Worm (Caenorhabditis elegans) whole organism, L1 larva: ENCODE results near the gene glt-5.

Source experiments
- C34B4.2 ChIP-seq: sonication (generic microtip); optimal IDR thresholded peaks from 2 replicates; lab custom pipeline; 2017; ENCODE audit warnings: mild to moderate bottlenecking, missing genetic modification characterization, missing compliant biosample characterization
- F16B12.6 ChIP-seq: fragments of 150-350 bp; optimal IDR thresholded peaks from 2 replicates; lab custom pipeline; 2014; ENCODE audit warnings: missing biosample characterization, missing genetic modification characterization
- Y116A8C.19 ChIP-seq: sonication (generic microtip); optimal IDR thresholded peaks from 2 replicates; lab custom pipeline; 2016; ENCODE audit warnings: missing compliant biosample characterization, missing genetic modification characterization, borderline replicate concordance
- aha-1 ChIP-seq: fragments of 150-350 bp; optimal IDR thresholded peaks from 2 replicates; lab custom pipeline; 2014; ENCODE audit warnings: missing biosample characterization, missing genetic modification characterization
- alr-1 ChIP-seq: fragments of 200-800 bp; sonication (Bioruptor generic); optimal IDR thresholded peaks from 2 replicates; lab custom pipeline; 2018; ENCODE audit warnings: borderline replicate concordance, mild to moderate bottlenecking, missing genetic modification characterization, missing compliant biosample characterization
- blmp-1 ChIP-seq: fragments of 150-350 bp; optimal IDR thresholded peaks from 2 replicates; lab custom pipeline; 2014; ENCODE audit warnings: missing biosample characterization, missing genetic modification characterization
- ceh-82 ChIP-seq, 3 experiments: fragments of 150-350 bp in 1 of 3; sonication (generic microtip) in 2 of 3; optimal IDR thresholded peaks; 2 replicates each; lab custom pipeline; 2014 to 2017; ENCODE audit warnings: missing biosample characterization in 3 of 3, missing genetic modification characterization in 3 of 3
- ces-1 ChIP-seq: fragments of 150-350 bp; optimal IDR thresholded peaks from 2 replicates; lab custom pipeline; 2014; ENCODE audit warnings: missing biosample characterization, missing genetic modification reagents, missing genetic modification characterization
- efl-1 ChIP-seq, 4 experiments: fragments of 150-350 bp; optimal IDR thresholded peaks in 3 of 4; peaks in 1 of 4; 1 replicate in 1 of 4; 2 replicates in 3 of 4; lab custom pipeline; 2014; ENCODE audit warnings: missing biosample characterization in 2 of 4, missing genetic modification characterization in 2 of 4, missing genetic modification reagents in 2 of 4
- egl-27 ChIP-seq, 2 experiments: fragments of 150-350 bp in 1 of 2; sonication (generic microtip); optimal IDR thresholded peaks; 3 replicates each; lab custom pipeline; 2017 to 2018; ENCODE audit warnings: missing biosample characterization in 2 of 2, missing genetic modification characterization in 2 of 2, missing genetic modification reagents in 2 of 2
- fkh-10 ChIP-seq: sonication (generic microtip); optimal IDR thresholded peaks from 2 replicates; lab custom pipeline; 2017; ENCODE audit warnings: missing biosample characterization, missing genetic modification reagents, missing genetic modification characterization
- grh-1 ChIP-seq: fragments of 200-800 bp; sonication (Bioruptor generic); IDR thresholded peaks from 2 replicates; pipeline ENCODE4 v1.3.6; 2022; ENCODE audit warnings: missing genetic modification reagents, missing genetic modification characterization, missing compliant biosample characterization
- hlh-4 ChIP-seq: sonication (generic microtip); optimal IDR thresholded peaks from 2 replicates; lab custom pipeline; 2016; ENCODE audit warnings: mild to moderate bottlenecking, missing genetic modification characterization, missing compliant biosample characterization
- isw-1 ChIP-seq: fragments of 200-800 bp; sonication (Bioruptor generic); IDR thresholded peaks from 2 replicates; pipeline ENCODE4 v1.3.6; 2022; ENCODE audit warnings: missing genetic modification characterization, missing compliant biosample characterization
- lin-14 ChIP-seq: fragments of 200-800 bp; sonication (Bioruptor generic); optimal IDR thresholded peaks from 2 replicates; lab custom pipeline; 2018; ENCODE audit warnings: mild to moderate bottlenecking, missing genetic modification characterization, moderate library complexity, missing compliant biosample characterization
- lin-15B ChIP-seq: fragments of 150-350 bp; sonication (generic microtip); optimal IDR thresholded peaks from 3 replicates; lab custom pipeline; 2014; ENCODE audit warnings: missing biosample characterization, missing genetic modification characterization
- lin-39 ChIP-seq: fragments of 150-350 bp; optimal IDR thresholded peaks from 2 replicates; lab custom pipeline; 2014; ENCODE audit warnings: missing biosample characterization, missing genetic modification reagents, missing genetic modification characterization
- lir-3 ChIP-seq: sonication (generic microtip); optimal IDR thresholded peaks from 2 replicates; lab custom pipeline; 2016; ENCODE audit warnings: mild to moderate bottlenecking, missing genetic modification characterization, moderate library complexity, missing compliant biosample characterization; ENCODE audit not compliant: poor library complexity
- mab-9 ChIP-seq: fragments of 200-800 bp; sonication (Bioruptor generic); IDR thresholded peaks from 2 replicates; pipeline ENCODE4 v1.3.6; 2022; ENCODE audit warnings: missing genetic modification reagents, missing genetic modification characterization, missing compliant biosample characterization
- mef-2 ChIP-seq: fragments of 150-350 bp; optimal IDR thresholded peaks from 2 replicates; lab custom pipeline; 2014; ENCODE audit warnings: missing biosample characterization, missing genetic modification characterization
- nhr-12 ChIP-seq: sonication (generic microtip); optimal IDR thresholded peaks from 2 replicates; lab custom pipeline; 2017; ENCODE audit warnings: missing biosample characterization, missing genetic modification characterization
- nhr-47 ChIP-seq: sonication (generic microtip); optimal IDR thresholded peaks from 2 replicates; lab custom pipeline; 2016; ENCODE audit warnings: mild to moderate bottlenecking, missing genetic modification characterization, moderate library complexity, missing compliant biosample characterization
- nhr-76 ChIP-seq: sonication (generic microtip); optimal IDR thresholded peaks from 2 replicates; lab custom pipeline; 2017; ENCODE audit warnings: missing biosample characterization, missing genetic modification characterization
- nhr-77 ChIP-seq: fragments of 150-350 bp; optimal IDR thresholded peaks from 2 replicates; lab custom pipeline; 2014; ENCODE audit warnings: missing biosample characterization, missing genetic modification characterization
- nhr-85 ChIP-seq: sonication (generic microtip); peaks from one replicate; lab custom pipeline; 2016; ENCODE audit warnings: missing genetic modification characterization, inconsistent platforms, missing compliant biosample characterization
- nhr-90 ChIP-seq: sonication (generic microtip); optimal IDR thresholded peaks from 2 replicates; lab custom pipeline; 2016; ENCODE audit warnings: mild to moderate bottlenecking, missing genetic modification characterization, missing compliant biosample characterization; ENCODE audit not compliant: poor library complexity
- skn-1 ChIP-seq: fragments of 150-350 bp; optimal IDR thresholded peaks from 2 replicates; lab custom pipeline; 2014; ENCODE audit warnings: missing biosample characterization, missing genetic modification characterization
- snpc-4 ChIP-seq: fragments of 150-350 bp; optimal IDR thresholded peaks from 2 replicates; lab custom pipeline; 2014; ENCODE audit warnings: missing biosample characterization, missing genetic modification characterization
- snu-23 ChIP-seq: sonication (generic microtip); optimal IDR thresholded peaks from 2 replicates; lab custom pipeline; 2016; ENCODE audit warnings: missing genetic modification characterization, missing compliant biosample characterization
- sptf-1 ChIP-seq: fragments of 150-350 bp; optimal IDR thresholded peaks from 2 replicates; lab custom pipeline; 2014; ENCODE audit warnings: missing biosample characterization, missing genetic modification characterization
- unc-130 ChIP-seq: fragments of 150-350 bp; optimal IDR thresholded peaks from 2 replicates; lab custom pipeline; 2017; ENCODE audit warnings: missing biosample characterization, missing genetic modification characterization, inconsistent platforms
- unc-30 ChIP-seq: sonication (generic microtip); optimal IDR thresholded peaks from 2 replicates; lab custom pipeline; 2017; ENCODE audit warnings: missing biosample characterization, missing genetic modification characterization
- vab-15 ChIP-seq: sonication (generic microtip); optimal IDR thresholded peaks from 2 replicates; lab custom pipeline; 2017; ENCODE audit warnings: missing genotype, mild to moderate bottlenecking, missing genetic modification characterization, missing compliant biosample characterization
- xbp-1 ChIP-seq: sonication (generic microtip); optimal IDR thresholded peaks from 2 replicates; lab custom pipeline; 2016; ENCODE audit warnings: missing genetic modification characterization, missing compliant biosample characterization
- zag-1 ChIP-seq: fragments of 150-350 bp; optimal IDR thresholded peaks from 2 replicates; lab custom pipeline; 2014; ENCODE audit warnings: missing biosample characterization, missing genetic modification characterization
- zip-4 ChIP-seq: fragments of 200-800 bp; sonication (Bioruptor generic); optimal IDR thresholded peaks from 2 replicates; lab custom pipeline; 2018; ENCODE audit warnings: mild to moderate bottlenecking, missing genetic modification characterization, moderate library complexity, missing compliant biosample characterization
- ztf-11 ChIP-seq, 2 experiments: sonication (generic microtip); optimal IDR thresholded peaks; 2 replicates each; lab custom pipeline; 2016 to 2017; ENCODE audit warnings: missing genetic modification characterization in 2 of 2, missing biosample characterization in 1 of 2, missing compliant biosample characterization in 1 of 2
- ztf-4 ChIP-seq: fragments of 150-350 bp; optimal IDR thresholded peaks from 2 replicates; lab custom pipeline; 2014; ENCODE audit warnings: missing biosample characterization, missing genetic modification characterization

The glt-5 gene

ce11 chrII:9706207-9706606 lies 2.5 kb downstream of the glt-5 start, which contains the start of gene Y53C12A.3 (continued):
- TF ChIP-seq ces-1 (GFP tag; lab: Kevin White, UChicago), result no peak
- TF ChIP-seq Y116A8C.19 (tag; lab: Kevin White, UChicago), result no peak
- TF ChIP-seq nhr-77 (tag; lab: Kevin White, UChicago), result no peak
- TF ChIP-seq zag-1 (tag; lab: Kevin White, UChicago), result no peak
- TF ChIP-seq snu-23 (GFP tag; lab: Kevin White, UChicago), result peak; percentile 46
- TF ChIP-seq lin-15B (tag; lab: Kevin White, UChicago), result no peak
- no peak for TF ChIP-seq mab-9 (GFP tag; lab: Robert Waterston, UW)
- peak; percentile 38 for TF ChIP-seq nhr-47 (tag; lab: Kevin White, UChicago)
- no peak for TF ChIP-seq vab-15 (tag; lab: Kevin White, UChicago)
- no peak for TF ChIP-seq ztf-11 (tag; optimal IDR thresholded peaks at IDR 0.05; lab: Kevin White, UChicago)
- TF ChIP-seq ceh-82 (tag; optimal IDR thresholded peaks at IDR 0.05; lab: Kevin White, UChicago), result peak in 1 of 3 experiments; percentile 40
- TF ChIP-seq efl-1 (optimal IDR thresholded peaks at IDR 0.05; lab: Kevin White, UChicago), result peak; percentile 85 to 90
- peak; percentile 93 to 99 for TF ChIP-seq efl-1 (GFP tag; optimal IDR thresholded peaks at IDR 0.05 in 1 of 2; lab: Kevin White, UChicago)
- TF ChIP-seq unc-130 (tag; lab: Kevin White, UChicago), result peak; percentile 34
- no peak for TF ChIP-seq C34B4.2 (tag; lab: Kevin White, UChicago)
- no peak for TF ChIP-seq unc-30 (tag; lab: Kevin White, UChicago)
- TF ChIP-seq lir-3 (tag; lab: Kevin White, UChicago), result no peak
- no peak for TF ChIP-seq mef-2
- peak; percentile 57 for TF ChIP-seq skn-1 (tag; lab: Kevin White, UChicago)
- no peak for TF ChIP-seq sptf-1 (tag; lab: Kevin White, UChicago)
- no peak for TF ChIP-seq nhr-90 (tag; lab: Kevin White, UChicago)
- TF ChIP-seq grh-1 (GFP tag; lab: Robert Waterston, UW), result no peak
- TF ChIP-seq nhr-12 (tag; lab: Kevin White, UChicago), result no peak
- TF ChIP-seq isw-1 (GFP tag; lab: Robert Waterston, UW), result no peak
- TF ChIP-seq blmp-1 (tag; lab: Kevin White, UChicago), result peak; percentile 51
- TF ChIP-seq nhr-76 (tag; lab: Kevin White, UChicago), result no peak
- TF ChIP-seq zip-4 (GFP tag; lab: Kevin White, UChicago), result no peak
- no peak for TF ChIP-seq aha-1
- TF ChIP-seq lin-39 (tag; lab: Kevin White, UChicago), result no peak
- peak; percentile 43 for TF ChIP-seq xbp-1 (tag; lab: Kevin White, UChicago)
- peak; percentile 38 for TF ChIP-seq lin-14 (GFP tag; lab: Kevin White, UChicago)
- TF ChIP-seq, all 84 proteins: peak for 18

DNA sequence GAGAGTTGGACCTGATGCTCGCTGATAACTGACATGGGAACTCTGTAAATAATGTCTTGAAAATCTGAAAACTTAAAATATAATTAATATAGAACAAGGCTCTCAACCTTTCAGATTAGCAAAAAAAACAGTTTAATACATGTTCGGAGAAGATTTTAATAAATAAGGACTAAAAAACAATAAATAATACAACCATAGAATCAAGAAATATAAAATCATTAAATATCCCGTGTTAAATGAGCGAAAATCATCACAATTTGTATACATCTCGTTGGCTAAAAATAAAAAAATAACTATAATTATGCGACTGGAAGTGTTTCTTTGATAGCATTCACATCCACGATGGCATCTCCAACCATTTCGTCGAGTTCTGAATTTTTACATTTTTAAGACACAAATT lies 3.9 kb downstream of the glt-5 start, which contains the start of gene Y53C12A.10:
Gene Y53C12A.10, minus strand, starts transcription at position 101 of the 400 bp plus-strand sequence.
- no peak for TF ChIP-seq hlh-4 (tag; lab: Kevin White, UChicago)
- TF ChIP-seq F16B12.6, result no peak
- no peak for TF ChIP-seq nhr-85 (tag; lab: Kevin White, UChicago)
- TF ChIP-seq snpc-4 (tag; lab: Kevin White, UChicago), result no peak
- TF ChIP-seq C34B4.2 (tag; lab: Kevin White, UChicago), result no peak
- no peak for TF ChIP-seq egl-27 (tag; optimal IDR thresholded peaks at IDR 0.05; lab: Kevin White, UChicago)
- TF ChIP-seq alr-1 (tag; lab: Kevin White, UChicago), result no peak
- TF ChIP-seq fkh-10 (GFP tag; lab: Kevin White, UChicago), result no peak
- TF ChIP-seq, all 84 proteins: peak for 0

DNA sequence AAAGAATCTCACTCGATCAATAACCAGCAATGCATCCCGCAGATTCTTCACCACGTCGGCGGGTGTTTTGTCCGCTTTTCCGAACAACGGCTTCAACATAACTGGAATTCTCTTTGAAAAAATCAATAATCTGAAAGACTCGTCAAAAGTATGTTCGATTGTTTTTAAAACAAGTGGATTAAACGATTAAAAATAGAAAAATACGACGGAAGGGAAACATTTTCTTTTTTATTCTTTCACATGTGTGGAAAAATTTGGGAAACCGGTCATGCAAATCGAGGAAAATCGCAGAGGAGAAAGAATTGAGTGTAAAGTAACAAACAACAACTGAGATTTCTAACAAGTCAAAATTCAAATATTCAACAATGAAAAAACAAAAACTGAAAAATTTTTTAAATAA lies 5.1 kb downstream of the glt-5 start, which contains the start of gene mop-25.2:
Gene mop-25.2, minus strand, starts transcription at position 101 of the 400 bp plus-strand sequence.
- no peak for TF ChIP-seq efl-1 (optimal IDR thresholded peaks at IDR 0.05; lab: Kevin White, UChicago)
- TF ChIP-seq efl-1 (GFP tag; optimal IDR thresholded peaks at IDR 0.05 in 1 of 2; lab: Kevin White, UChicago), result peak in 1 of 2 experiments; percentile 79
- TF ChIP-seq ztf-4 (tag; lab: Kevin White, UChicago), result no peak
- TF ChIP-seq, all 84 proteins: peak for 1
